Fruit fly (Drosophila melanogaster) whole organism, pupa: ENCODE data around the gene RpS6.

Experiments used
- CG10348 ChIP-seq: fragments of 200-800 bp; sonication (Bioruptor generic); IDR thresholded peaks from 2 replicates; pipeline ENCODE4 v1.3.6; 2022; ENCODE audit warnings: missing biosample characterization, missing genetic modification characterization
- CG12605 ChIP-seq: fragments of 200-800 bp; sonication (Bioruptor generic); IDR thresholded peaks from 2 replicates; pipeline ENCODE4 v1.3.6; 2022; ENCODE audit warnings: missing biosample characterization, missing genetic modification characterization
- CG13204 ChIP-seq: fragments of 200-800 bp; sonication (Bioruptor generic); optimal IDR thresholded peaks from 2 replicates; lab custom pipeline; 2018; ENCODE audit warnings: missing biosample characterization, mild to moderate bottlenecking, missing genetic modification characterization, moderate library complexity
- CG14655 ChIP-seq: fragments of 200-800 bp; sonication (Bioruptor generic); optimal IDR thresholded peaks from 3 replicates; lab custom pipeline; 2017; ENCODE audit warnings: mild to moderate bottlenecking, missing biosample characterization, missing genetic modification reagents, missing genetic modification characterization
- CG15710 ChIP-seq: fragments of 200-800 bp; sonication (Bioruptor generic); optimal IDR thresholded peaks from 2 replicates; lab custom pipeline; 2018; ENCODE audit warnings: missing biosample characterization, mild to moderate bottlenecking, missing genetic modification characterization, moderate library complexity
- CG17806 ChIP-seq: fragments of 200-800 bp; sonication (Bioruptor generic); optimal IDR thresholded peaks from 2 replicates; lab custom pipeline; 2018; ENCODE audit warnings: missing biosample characterization, mild to moderate bottlenecking, missing genetic modification characterization, moderate library complexity
- CG32121 ChIP-seq: fragments of 200-800 bp; sonication (Bioruptor generic); IDR thresholded peaks from 2 replicates; pipeline ENCODE4 v1.3.6; 2022; ENCODE audit warnings: missing biosample characterization, missing genetic modification characterization
- CG34367 ChIP-seq: fragments of 200-800 bp; sonication (Bioruptor generic); optimal IDR thresholded peaks from 2 replicates; lab custom pipeline; 2018; ENCODE audit warnings: missing biosample characterization, mild to moderate bottlenecking, missing genetic modification characterization
- CG4496 ChIP-seq: fragments of 200-800 bp; sonication (Bioruptor generic); IDR thresholded peaks from 3 replicates; pipeline ENCODE4 v1.3.6; 2022; ENCODE audit warnings: missing biosample characterization, missing genetic modification characterization
- CG8159 ChIP-seq: fragments of 200-800 bp; sonication (Bioruptor generic); optimal IDR thresholded peaks from 3 replicates; lab custom pipeline; 2018; ENCODE audit warnings: missing biosample characterization, mild to moderate bottlenecking, missing genetic modification characterization, moderate library complexity
- CG8301 ChIP-seq: fragments of 200-800 bp; sonication (Bioruptor generic); optimal IDR thresholded peaks from 2 replicates; lab custom pipeline; 2018; ENCODE audit warnings: missing biosample characterization, mild to moderate bottlenecking, missing genetic modification characterization
- CG9948 ChIP-seq: fragments of 200-800 bp; sonication (Bioruptor generic); optimal IDR thresholded peaks from 2 replicates; lab custom pipeline; 2018; ENCODE audit warnings: missing biosample characterization, mild to moderate bottlenecking, missing genetic modification characterization, moderate library complexity
- D1 ChIP-seq: fragments of 200-800 bp; sonication (Bioruptor generic); optimal IDR thresholded peaks from 2 replicates; lab custom pipeline; 2018; ENCODE audit warnings: missing biosample characterization, mild to moderate bottlenecking, missing genetic modification characterization, moderate library complexity
- EcR ChIP-seq: fragments of 200-800 bp; sonication (Bioruptor generic); optimal IDR thresholded peaks from 3 replicates; lab custom pipeline; 2019; ENCODE audit warnings: missing biosample characterization, missing genetic modification characterization, mild to moderate bottlenecking, moderate library complexity, missing genetic modification reagents
- Ets98B ChIP-seq: fragments of 200-800 bp; sonication (Bioruptor generic); IDR thresholded peaks from 2 replicates; pipeline ENCODE4 v1.3.6; 2022; ENCODE audit warnings: missing biosample characterization, missing genetic modification characterization
- Pif1A ChIP-seq: fragments of 200-800 bp; sonication (Bioruptor generic); optimal IDR thresholded peaks from 3 replicates; lab custom pipeline; 2016; ENCODE audit warnings: missing biosample characterization, missing genetic modification characterization
- Pif1B ChIP-seq: fragments of 200-800 bp; sonication (Bioruptor generic); optimal IDR thresholded peaks from 3 replicates; lab custom pipeline; 2016; ENCODE audit warnings: missing biosample characterization, missing genetic modification characterization
- Snoo ChIP-seq: fragments of 200-800 bp; sonication (Bioruptor generic); optimal IDR thresholded peaks from 3 replicates; lab custom pipeline; 2017; ENCODE audit warnings: missing biosample characterization, mild to moderate bottlenecking, missing genetic modification characterization, inconsistent platforms
- fd96Ca ChIP-seq: fragments of 200-800 bp; sonication (Bioruptor generic); IDR thresholded peaks from 3 replicates; pipeline ENCODE4 v1.3.6; 2022; ENCODE audit warnings: missing biosample characterization, missing genetic modification characterization
- gl ChIP-seq: fragments of 200-800 bp; sonication (Bioruptor generic); optimal IDR thresholded peaks from 2 replicates; lab custom pipeline; 2018; ENCODE audit warnings: missing biosample characterization, mild to moderate bottlenecking, missing genetic modification characterization
- rn ChIP-seq: fragments of 200-800 bp; sonication (Bioruptor generic); IDR thresholded peaks from 2 replicates; pipeline ENCODE4 v1.3.6; 2022; ENCODE audit warnings: missing biosample characterization, missing genetic modification characterization

RpS6 gene

DNA sequence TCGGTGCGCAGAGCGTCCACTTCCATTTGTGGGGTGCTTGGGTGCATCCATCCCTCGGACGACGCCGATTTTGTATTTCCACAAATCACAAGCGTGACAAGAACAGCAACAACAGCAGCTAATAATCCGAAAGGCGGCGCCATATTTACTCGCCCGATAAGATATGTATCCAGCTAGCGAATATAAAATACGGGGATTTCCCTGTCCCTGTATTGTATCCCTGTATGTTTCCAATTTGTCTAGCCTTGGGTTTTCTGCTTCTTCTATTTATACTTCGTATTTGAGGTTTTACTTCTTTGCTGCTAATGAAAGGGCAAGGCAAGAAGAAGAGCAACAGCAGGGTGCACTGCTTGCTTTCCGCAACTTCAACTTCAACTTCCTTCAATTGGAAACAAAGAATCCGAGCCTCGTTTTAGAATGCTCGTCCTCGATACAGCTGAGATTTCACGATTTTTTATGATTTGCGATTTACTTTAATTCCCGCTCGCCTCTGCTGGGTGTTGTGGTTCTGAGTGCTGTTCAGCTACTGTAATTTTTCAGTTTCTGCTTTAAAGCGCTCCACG, 43.1 kb upstream of the RpS6 start:
- TF ChIP-seq CG8301: no peak
- TF ChIP-seq CG13204: peak; percentile 9

DNA sequence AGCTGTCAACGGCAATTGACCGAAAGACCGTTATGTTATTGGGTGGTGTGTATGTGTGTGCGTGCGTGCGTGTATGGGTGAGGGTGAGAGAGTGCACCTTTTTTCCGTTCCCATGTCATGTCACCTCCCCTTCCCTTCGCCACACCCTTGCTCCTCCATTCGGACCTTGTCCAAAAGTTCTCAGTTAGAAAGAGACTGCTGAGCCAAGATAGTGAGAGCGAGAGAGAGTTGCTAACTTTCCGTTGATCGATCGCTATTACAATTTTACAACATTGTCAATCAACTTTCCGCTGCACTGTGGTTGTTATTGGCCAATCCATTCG, 37.3 kb upstream of the RpS6 start:
- TF ChIP-seq CG10348 (GFP tag; lab: Robert Waterston, UW) (no peak), D1 (no peak), CG13204 (no peak), CG12605 (no peak), CG17806 (tag; lab: Kevin White, UChicago) (no peak), CG34367 (tag; lab: Kevin White, UChicago) (no peak), CG14655 (no peak), Pif1A (no peak), Ets98B (GFP tag; lab: Robert Waterston, UW) (no peak), fd96Ca (GFP tag; lab: Robert Waterston, UW) (no peak), EcR (GFP tag; lab: Kevin White, UChicago) (no peak), CG9948 (tag; lab: Kevin White, UChicago) (no peak), CG8159 (tag; lab: Kevin White, UChicago) (no peak), gl (tag; lab: Kevin White, UChicago) (no peak), CG32121 (GFP tag; lab: Robert Waterston, UW) (no peak), CG8301 (no peak), Snoo (tag; lab: Kevin White, UChicago) (no peak)

DNA sequence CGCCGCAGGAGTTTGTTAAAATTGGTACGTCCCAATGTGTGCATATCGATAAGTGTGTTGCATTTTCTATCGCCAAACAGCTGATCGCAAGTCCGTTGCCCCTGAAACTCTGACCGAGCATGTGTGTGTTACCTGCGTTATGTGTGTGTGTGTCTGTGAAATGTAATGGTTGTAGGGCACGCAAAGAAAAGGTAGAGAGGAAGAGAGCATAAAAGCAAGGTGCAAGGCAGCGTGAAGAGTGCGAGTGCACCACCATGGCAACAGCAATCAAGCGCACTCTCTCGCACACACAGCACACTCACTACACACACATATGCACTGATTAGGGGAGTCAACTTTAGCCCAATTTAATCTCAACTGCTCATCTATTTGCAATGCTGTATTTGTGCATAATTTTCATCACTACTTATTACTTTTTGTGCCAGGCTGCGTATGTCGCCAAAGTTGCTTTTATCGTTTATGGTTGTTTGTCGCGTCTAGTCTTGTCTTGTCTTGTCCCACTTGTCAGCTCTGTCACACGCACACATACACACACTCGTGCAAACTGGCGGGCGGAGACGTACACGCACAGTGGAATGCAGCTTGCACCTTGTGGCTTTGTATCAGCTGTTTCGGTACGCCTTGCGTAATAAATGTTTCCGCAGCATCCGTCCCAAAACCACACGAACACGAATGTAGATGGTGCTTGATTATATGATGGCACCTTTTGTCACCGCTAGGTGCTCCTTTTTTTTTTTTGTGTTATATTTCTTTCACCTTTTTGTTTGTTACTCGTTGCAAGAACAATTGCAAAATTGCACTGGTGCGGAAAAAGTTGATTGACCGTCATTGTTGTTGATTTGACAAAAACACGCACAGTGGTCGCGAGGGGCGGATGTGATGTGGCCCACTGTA, 36.7 kb upstream of the RpS6 start:
- TF ChIP-seq Pif1B (GFP tag; lab: Kevin White, UChicago) (peak; percentile 65), D1 (no peak), CG4496 (GFP tag; lab: Robert Waterston, UW) (no peak; the same call in 1 of the 3 replicates), CG8159 (tag; lab: Kevin White, UChicago) (peak; percentile 83), CG17806 (tag; lab: Kevin White, UChicago) (peak; percentile 54), CG15710 (tag; lab: Kevin White, UChicago) (peak; percentile 75), CG34367 (tag; lab: Kevin White, UChicago) (peak; percentile 64), rn (GFP tag; lab: Robert Waterston, UW) (peak; percentile 34; the same call in 1 of the 2 replicates), CG8301 (peak; percentile 84), CG10348 (GFP tag; lab: Robert Waterston, UW) (peak; percentile 47), CG32121 (GFP tag; lab: Robert Waterston, UW) (peak; percentile 82), Snoo (tag; lab: Kevin White, UChicago) (peak; percentile 79), EcR (GFP tag; lab: Kevin White, UChicago) (peak; percentile 91), CG14655 (peak; percentile 90), CG13204 (no peak), CG9948 (tag; lab: Kevin White, UChicago) (peak; percentile 75), fd96Ca (GFP tag; lab: Robert Waterston, UW) (peak; percentile 85), Pif1A (peak; percentile 87), CG12605 (no peak; the same call in 1 of the 2 replicates), Ets98B (GFP tag; lab: Robert Waterston, UW) (peak; percentile 55; the same call in 1 of the 2 replicates), gl (tag; lab: Kevin White, UChicago) (no peak)

DNA sequence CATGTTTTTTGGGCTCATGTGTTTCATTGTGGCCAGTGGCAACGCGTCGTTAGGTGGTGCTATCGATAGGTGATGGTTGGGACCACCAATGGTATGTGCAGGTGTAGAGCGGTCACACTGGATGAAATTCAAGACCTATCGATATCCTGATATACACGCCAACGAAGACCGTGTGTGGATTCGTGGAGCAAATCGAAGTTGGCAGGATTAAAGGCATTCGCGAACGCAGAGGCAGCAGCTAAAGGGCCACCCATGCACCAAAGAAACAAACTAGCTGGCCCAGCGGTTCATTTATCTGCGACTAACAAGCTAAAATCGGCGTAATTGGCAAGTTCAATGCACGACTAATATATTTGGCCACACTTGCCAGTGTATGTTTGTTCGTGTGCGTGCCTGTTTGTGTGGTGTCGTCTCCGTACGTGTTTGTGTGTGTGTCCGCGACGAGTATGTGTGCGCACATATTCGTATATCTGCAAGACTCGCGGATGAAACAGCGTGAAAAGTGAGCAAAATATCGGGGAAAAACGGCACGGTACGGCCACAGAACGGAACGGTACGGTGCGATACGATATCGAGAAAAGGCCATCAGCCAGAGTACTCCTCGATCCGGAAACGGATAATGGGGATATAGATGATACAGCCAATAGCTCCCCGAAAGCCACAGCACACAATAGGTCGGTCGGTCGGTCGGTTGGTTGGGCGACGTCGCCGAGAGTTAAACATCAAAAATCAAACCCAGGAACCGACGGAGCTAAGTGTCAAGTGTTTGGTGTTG, 34.9 kb upstream of the RpS6 start, which contains the start of gene Ubr3:
Gene Ubr3, plus strand, starts transcription at position 99 of the 775 bp plus-strand sequence.
- TF ChIP-seq CG17806 (tag; lab: Kevin White, UChicago): no peak
- peak; percentile 26; the same call in 1 of the 3 replicates for TF ChIP-seq CG4496 (GFP tag; lab: Robert Waterston, UW)
- TF ChIP-seq fd96Ca (GFP tag; lab: Robert Waterston, UW): 0 out of 3 replicates have a peak, but pooled peaks have one; percentile 16
- TF ChIP-seq CG32121 (GFP tag; lab: Robert Waterston, UW): no peak
- no peak for TF ChIP-seq CG14655
- TF ChIP-seq CG15710 (tag; lab: Kevin White, UChicago): no peak
- peak; percentile 95 for TF ChIP-seq EcR (GFP tag; lab: Kevin White, UChicago)
- TF ChIP-seq, all 21 proteins: peak for 3

DNA sequence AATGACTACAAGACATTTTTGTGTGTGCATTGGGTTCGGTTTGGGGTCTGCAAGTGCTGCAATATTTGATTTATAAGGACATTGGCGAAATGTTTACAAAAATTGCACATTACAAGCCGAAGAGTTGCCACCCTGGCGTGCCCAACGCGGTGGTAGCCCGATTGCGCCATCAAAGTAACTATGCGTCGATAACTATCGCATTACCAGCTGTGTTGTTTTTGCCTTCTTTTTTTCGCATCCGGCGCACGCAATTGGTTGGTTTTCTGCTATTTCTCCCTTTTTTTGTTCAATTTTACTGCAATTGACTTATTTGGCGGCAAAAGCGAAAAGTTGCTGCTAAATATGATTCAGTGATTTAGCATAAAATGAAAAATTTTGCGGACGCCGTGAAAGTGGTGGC, 33.5 kb upstream of the RpS6 start, which contains the start of gene RpS14b:
Gene RpS14b, plus strand, starts transcription at position 220 of the 400 bp plus-strand sequence.
- peak; percentile 39 for TF ChIP-seq gl (tag; lab: Kevin White, UChicago)
- no peak for TF ChIP-seq CG10348 (GFP tag; lab: Robert Waterston, UW)
- TF ChIP-seq fd96Ca (GFP tag; lab: Robert Waterston, UW): peak; percentile 60; the same call in 2 of the 3 replicates
- no peak for TF ChIP-seq CG17806 (tag; lab: Kevin White, UChicago)
- TF ChIP-seq CG8301: peak; percentile 19
- peak; percentile 10 for TF ChIP-seq Pif1B (GFP tag; lab: Kevin White, UChicago)
- no peak for TF ChIP-seq CG14655
- peak; percentile 51 for TF ChIP-seq CG34367 (tag; lab: Kevin White, UChicago)
- peak; percentile 51 for TF ChIP-seq CG32121 (GFP tag; lab: Robert Waterston, UW)
- TF ChIP-seq Pif1A: peak; percentile 42
- peak; percentile 55 for TF ChIP-seq CG15710 (tag; lab: Kevin White, UChicago)
- TF ChIP-seq CG8159 (tag; lab: Kevin White, UChicago): peak; percentile 28
- TF ChIP-seq Snoo (tag; lab: Kevin White, UChicago): peak; percentile 67
- peak; percentile 79 for TF ChIP-seq CG4496 (GFP tag; lab: Robert Waterston, UW)
- 0 out of 2 replicates have a peak, but pooled peaks have one; percentile 6 for TF ChIP-seq rn (GFP tag; lab: Robert Waterston, UW)
- TF ChIP-seq EcR (GFP tag; lab: Kevin White, UChicago): no peak
- no peak for TF ChIP-seq D1
- peak; percentile 43; the same call in 1 of the 2 replicates for TF ChIP-seq CG12605
- peak; percentile 61 for TF ChIP-seq Ets98B (GFP tag; lab: Robert Waterston, UW)
- TF ChIP-seq CG13204: peak; percentile 30
- TF ChIP-seq CG9948 (tag; lab: Kevin White, UChicago): peak; percentile 3
